Fruit fly (Drosophila melanogaster) whole organism, embryonic: Measurements from ENCODE around the gene Cerk.

Experiments used
- CG10959 ChIP-seq: fragments of 200-800 bp; sonication (Bioruptor generic); IDR thresholded peaks from 2 replicates; pipeline ENCODE4 v1.3.6; 2022; ENCODE audit warnings: missing biosample characterization, missing genetic modification characterization
- CG11093 ChIP-seq: fragments of 200-800 bp; sonication (Bioruptor generic); IDR thresholded peaks from 3 replicates; pipeline ENCODE4 v1.3.6; 2022; ENCODE audit warnings: missing biosample characterization, missing genetic modification characterization
- CG11504 ChIP-seq: fragments of 200-800 bp; sonication (Bioruptor generic); optimal IDR thresholded peaks from 3 replicates; lab custom pipeline; 2019; ENCODE audit warnings: missing biosample characterization, mild to moderate bottlenecking, missing genetic modification characterization, moderate library complexity
- CG1233 ChIP-seq: fragments of 200-800 bp; sonication (Bioruptor generic); optimal IDR thresholded peaks from 4 replicates; lab custom pipeline; 2018; ENCODE audit warnings: missing biosample characterization, mild to moderate bottlenecking, missing genetic modification characterization
- CG15269 ChIP-seq: fragments of 200-800 bp; sonication (Bioruptor generic); optimal IDR thresholded peaks from 2 replicates; lab custom pipeline; 2018; ENCODE audit warnings: missing biosample characterization, mild to moderate bottlenecking, missing genetic modification characterization, moderate library complexity
- CG15514 ChIP-seq: fragments of 200-800 bp; sonication (Bioruptor generic); optimal IDR thresholded peaks from 3 replicates; lab custom pipeline; 2017; ENCODE audit warnings: missing biosample characterization, missing genetic modification characterization, mild to moderate bottlenecking, moderate library complexity, missing genetic modification reagents
- CG15601 ChIP-seq: fragments of 200-800 bp; sonication (Bioruptor generic); optimal IDR thresholded peaks from 3 replicates; lab custom pipeline; 2019; ENCODE audit warnings: missing biosample characterization, mild to moderate bottlenecking, missing genetic modification characterization, moderate library complexity
- CG1647 ChIP-seq: fragments of 200-800 bp; sonication (Bioruptor generic); optimal IDR thresholded peaks from 3 replicates; lab custom pipeline; 2016; ENCODE audit warnings: missing biosample characterization, missing genetic modification characterization
- CG17912 ChIP-seq: fragments of 200-800 bp; sonication (Bioruptor generic); optimal IDR thresholded peaks from 2 replicates; lab custom pipeline; 2018; ENCODE audit warnings: missing biosample characterization, mild to moderate bottlenecking, missing genetic modification characterization
- CG2120 ChIP-seq: fragments of 200-800 bp; sonication (Bioruptor generic); optimal IDR thresholded peaks from 3 replicates; lab custom pipeline; 2016; ENCODE audit warnings: missing biosample characterization, missing genetic modification characterization
- CG2129 ChIP-seq: fragments of 200-800 bp; sonication (Bioruptor generic); IDR thresholded peaks from 2 replicates; pipeline ENCODE4 v1.3.6; 2022; ENCODE audit warnings: missing biosample characterization, missing genetic modification characterization; ENCODE audit not compliant: partially characterized antibody
- CG2199 ChIP-seq: fragments of 200-800 bp; sonication (Bioruptor generic); IDR thresholded peaks from 3 replicates; pipeline ENCODE4 v1.3.6; 2022; ENCODE audit warnings: missing biosample characterization, missing genetic modification characterization
- CG5180 ChIP-seq: fragments of 200-800 bp; sonication (Bioruptor generic); optimal IDR thresholded peaks from 3 replicates; lab custom pipeline; 2017; ENCODE audit warnings: missing biosample characterization, missing genetic modification characterization, mild to moderate bottlenecking, moderate library complexity, missing genetic modification reagents
- CG8944 ChIP-seq: fragments of 200-800 bp; sonication (Bioruptor generic); optimal IDR thresholded peaks from 3 replicates; lab custom pipeline; 2016; ENCODE audit warnings: missing biosample characterization, missing genetic modification characterization
- CG9215 ChIP-seq: fragments of 200-800 bp; sonication (Bioruptor generic); IDR thresholded peaks from 2 replicates; pipeline ENCODE4 v1.3.6; 2022; ENCODE audit warnings: missing biosample characterization, missing genetic modification characterization
- CTCF ChIP-seq: fragments of 200-800 bp; sonication (Bioruptor generic); optimal IDR thresholded peaks from 2 replicates; lab custom pipeline; 2017; ENCODE audit warnings: missing biosample characterization, mild to moderate bottlenecking, missing genetic modification characterization, moderate library complexity
- D19A ChIP-seq: fragments of 200-800 bp; optimal IDR thresholded peaks from 3 replicates; lab custom pipeline; 2019; ENCODE audit warnings: missing biosample characterization, mild to moderate bottlenecking, missing genetic modification characterization, moderate library complexity
- Deaf1 ChIP-seq: fragments of 200-800 bp; optimal IDR thresholded peaks from 3 replicates; lab custom pipeline; 2019; ENCODE audit warnings: missing biosample characterization, mild to moderate bottlenecking, missing genetic modification characterization, moderate library complexity
- Dek ChIP-seq: fragments of 200-800 bp; sonication (Bioruptor generic); optimal IDR thresholded peaks from 3 replicates; lab custom pipeline; 2019; ENCODE audit warnings: missing biosample characterization, mild to moderate bottlenecking, missing genetic modification characterization, moderate library complexity
- Drgx ChIP-seq: fragments of 200-800 bp; sonication (Bioruptor generic); IDR thresholded peaks from 2 replicates; pipeline ENCODE4 v1.3.6; 2022; ENCODE audit warnings: missing biosample characterization, missing genetic modification characterization
- Eip74EF ChIP-seq, 2 experiments: fragments of 200-800 bp in 1 of 2; fragments of >200 bp in 1 of 2; sonication (Bioruptor generic) in 1 of 2; optimal IDR thresholded peaks; 2 replicates each; lab custom pipeline; 2017 to 2019; ENCODE audit warnings: missing biosample characterization in 2 of 2, missing genetic modification characterization in 2 of 2, mild to moderate bottlenecking in 1 of 2, moderate library complexity in 1 of 2
- HLH4C ChIP-seq: fragments of 200-800 bp; sonication (Bioruptor generic); IDR thresholded peaks from 3 replicates; pipeline ENCODE4 v1.3.6; 2022; ENCODE audit warnings: missing biosample characterization, missing genetic modification characterization; ENCODE audit not compliant: partially characterized antibody
- Jarid2 ChIP-seq: fragments of 200-800 bp; sonication (Bioruptor generic); optimal IDR thresholded peaks from 3 replicates; lab custom pipeline; 2017; ENCODE audit warnings: mild to moderate bottlenecking, missing biosample characterization, missing genetic modification reagents, missing genetic modification characterization
- MTF-1 ChIP-seq: fragments of 200-800 bp; sonication (Bioruptor generic); optimal IDR thresholded peaks from 2 replicates; lab custom pipeline; 2018; ENCODE audit warnings: missing biosample characterization, mild to moderate bottlenecking, missing genetic modification characterization, borderline replicate concordance
- Myb ChIP-seq: fragments of 200-800 bp; sonication (Bioruptor generic); optimal IDR thresholded peaks from 2 replicates; lab custom pipeline; 2016; ENCODE audit warnings: missing biosample characterization, missing genetic modification characterization
- Neu2 ChIP-seq: fragments of 200-800 bp; sonication (Bioruptor generic); optimal IDR thresholded peaks from 3 replicates; lab custom pipeline; 2016; ENCODE audit warnings: missing biosample characterization, missing genetic modification characterization, borderline replicate concordance
- NfI ChIP-seq: fragments of 200-800 bp; sonication (Bioruptor generic); optimal IDR thresholded peaks from 3 replicates; lab custom pipeline; 2018; ENCODE audit warnings: missing biosample characterization, mild to moderate bottlenecking, missing genetic modification characterization, moderate library complexity
- Side ChIP-seq: fragments of 200-800 bp; sonication (Bioruptor generic); optimal IDR thresholded peaks from 2 replicates; lab custom pipeline; 2016; ENCODE audit warnings: missing biosample characterization, missing genetic modification characterization
- bbx ChIP-seq: fragments of 200-800 bp; sonication (Bioruptor generic); IDR thresholded peaks from 2 replicates; pipeline ENCODE4 v1.3.6; 2022; ENCODE audit warnings: missing biosample characterization, missing genetic modification characterization; ENCODE audit not compliant: partially characterized antibody
- cg ChIP-seq: fragments of 200-800 bp; sonication (Bioruptor generic); optimal IDR thresholded peaks from 3 replicates; lab custom pipeline; 2019; ENCODE audit warnings: missing biosample characterization, mild to moderate bottlenecking, missing genetic modification characterization, moderate library complexity
- gro ChIP-seq: fragments of 200-800 bp; sonication (Bioruptor generic); optimal IDR thresholded peaks from 2 replicates; lab custom pipeline; 2016; ENCODE audit warnings: missing biosample characterization, missing genetic modification characterization
- knrl ChIP-seq: fragments of 200-800 bp; sonication (Bioruptor generic); IDR thresholded peaks from 3 replicates; pipeline ENCODE4 v1.3.6; 2022; ENCODE audit warnings: missing biosample characterization, missing genetic modification characterization; ENCODE audit not compliant: partially characterized antibody
- lbe ChIP-seq: fragments of 200-800 bp; sonication (Bioruptor generic); optimal IDR thresholded peaks from 2 replicates; lab custom pipeline; 2016; ENCODE audit warnings: missing biosample characterization, mild to moderate bottlenecking, missing genetic modification characterization
- mam ChIP-seq: fragments of 200-800 bp; sonication (Bioruptor generic); optimal IDR thresholded peaks from 3 replicates; lab custom pipeline; 2016; ENCODE audit warnings: missing biosample characterization, missing genetic modification characterization
- mirr ChIP-seq: fragments of 200-800 bp; sonication (Bioruptor generic); optimal IDR thresholded peaks from 3 replicates; lab custom pipeline; 2018; ENCODE audit warnings: missing biosample characterization, mild to moderate bottlenecking, missing genetic modification characterization
- mld ChIP-seq: fragments of 200-800 bp; sonication (Bioruptor generic); IDR thresholded peaks from 3 replicates; pipeline ENCODE4 v1.3.6; 2022; ENCODE audit warnings: missing biosample characterization, missing genetic modification characterization; ENCODE audit not compliant: partially characterized antibody
- nom ChIP-seq: fragments of 200-800 bp; sonication (Bioruptor generic); optimal IDR thresholded peaks from 2 replicates; lab custom pipeline; 2017; ENCODE audit warnings: missing biosample characterization, missing genetic modification characterization, mild to moderate bottlenecking, moderate library complexity, missing genetic modification reagents
- onecut ChIP-seq: fragments of 200-800 bp; sonication (Bioruptor generic); IDR thresholded peaks from 2 replicates; pipeline ENCODE4 v1.3.6; 2022; ENCODE audit warnings: missing biosample characterization, missing genetic modification characterization
- pita ChIP-seq: fragments of 200-800 bp; sonication (Bioruptor generic); optimal IDR thresholded peaks from 2 replicates; lab custom pipeline; 2017; ENCODE audit warnings: missing biosample characterization, mild to moderate bottlenecking, missing genetic modification characterization
- prd ChIP-seq, 3 experiments: fragments of >200 bp in 2 of 3; fragments of 200-800 bp in 1 of 3; sonication (Bioruptor generic) in 1 of 3; optimal IDR thresholded peaks in 2 of 3; IDR thresholded peaks in 1 of 3; 2 replicates in 2 of 3; 3 replicates in 1 of 3; pipeline versions ENCODE4 v1.3.6 to Lab custom; 2017 to 2022; ENCODE audit warnings: missing biosample characterization in 1 of 3, missing genetic modification characterization in 1 of 3
- psq ChIP-seq: fragments of 200-800 bp; sonication (Bioruptor generic); optimal IDR thresholded peaks from 2 replicates; lab custom pipeline; 2017; ENCODE audit warnings: missing biosample characterization, missing genetic modification characterization
- so ChIP-seq: fragments of 200-800 bp; sonication (Bioruptor generic); IDR thresholded peaks from 3 replicates; pipeline ENCODE4 v1.3.6; 2022; ENCODE audit warnings: missing biosample characterization, missing genetic modification characterization
- stwl ChIP-seq: fragments of 200-800 bp; sonication (Bioruptor generic); optimal IDR thresholded peaks from 3 replicates; lab custom pipeline; 2018; ENCODE audit warnings: missing biosample characterization, mild to moderate bottlenecking, missing genetic modification characterization, moderate library complexity
- twi ChIP-seq: fragments of 200-800 bp; optimal IDR thresholded peaks from 2 replicates; lab custom pipeline; 2019; ENCODE audit warnings: missing biosample characterization, mild to moderate bottlenecking, missing genetic modification characterization, moderate library complexity
- vvl ChIP-seq: fragments of 200-800 bp; sonication (Bioruptor generic); IDR thresholded peaks from 2 replicates; pipeline ENCODE4 v1.3.6; 2022; ENCODE audit warnings: missing biosample characterization, missing genetic modification characterization

Gene Cerk

DNA sequence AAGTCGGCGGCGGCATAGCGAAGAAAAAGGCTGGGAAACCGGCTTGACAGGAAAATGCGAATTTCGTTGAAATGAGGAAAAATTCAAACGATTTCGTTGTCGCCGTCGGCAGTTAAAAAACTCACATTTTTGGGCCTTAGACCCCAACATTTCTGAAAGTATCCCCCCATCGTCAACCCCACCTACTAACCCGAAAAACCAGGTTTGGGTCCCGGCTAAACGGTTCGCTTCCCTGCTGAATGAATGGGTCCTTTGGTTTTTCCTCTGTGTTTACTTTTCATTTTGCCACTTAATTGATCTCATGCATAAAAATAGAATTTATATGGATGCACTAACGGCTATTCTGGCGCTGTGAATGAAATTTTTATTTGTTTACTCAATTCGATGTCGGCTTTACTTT, 41.9 kb downstream of the Cerk start:
- TF ChIP-seq Drgx (GFP tag; lab: Robert Waterston, UW) (0 out of 2 replicates have a peak, but pooled peaks have one; percentile 5), CG11504 (tag; lab: Kevin White, UChicago) (peak; percentile 84), CG1647 (GFP tag; lab: Kevin White, UChicago) (no peak), Myb (GFP tag; lab: Kevin White, UChicago) (no peak), pita (peak; percentile 26), CG1233 (GFP tag; lab: Kevin White, UChicago) (no peak), CG11093 (0 out of 3 replicates have a peak, but pooled peaks have one; percentile 8), mam (GFP tag; lab: Kevin White, UChicago) (no peak), CG17912 (GFP tag; lab: Kevin White, UChicago) (no peak), CG2129 (GFP tag; lab: Robert Waterston, UW) (no peak), stwl (tag; lab: Kevin White, UChicago) (peak; percentile 9), mld (GFP tag; lab: Robert Waterston, UW) (no peak), CG2199 (GFP tag; lab: Robert Waterston, UW) (0 out of 3 replicates have a peak, but pooled peaks have one; percentile 78), CTCF (GFP tag; lab: Kevin White, UChicago) (peak; percentile 55)

DNA sequence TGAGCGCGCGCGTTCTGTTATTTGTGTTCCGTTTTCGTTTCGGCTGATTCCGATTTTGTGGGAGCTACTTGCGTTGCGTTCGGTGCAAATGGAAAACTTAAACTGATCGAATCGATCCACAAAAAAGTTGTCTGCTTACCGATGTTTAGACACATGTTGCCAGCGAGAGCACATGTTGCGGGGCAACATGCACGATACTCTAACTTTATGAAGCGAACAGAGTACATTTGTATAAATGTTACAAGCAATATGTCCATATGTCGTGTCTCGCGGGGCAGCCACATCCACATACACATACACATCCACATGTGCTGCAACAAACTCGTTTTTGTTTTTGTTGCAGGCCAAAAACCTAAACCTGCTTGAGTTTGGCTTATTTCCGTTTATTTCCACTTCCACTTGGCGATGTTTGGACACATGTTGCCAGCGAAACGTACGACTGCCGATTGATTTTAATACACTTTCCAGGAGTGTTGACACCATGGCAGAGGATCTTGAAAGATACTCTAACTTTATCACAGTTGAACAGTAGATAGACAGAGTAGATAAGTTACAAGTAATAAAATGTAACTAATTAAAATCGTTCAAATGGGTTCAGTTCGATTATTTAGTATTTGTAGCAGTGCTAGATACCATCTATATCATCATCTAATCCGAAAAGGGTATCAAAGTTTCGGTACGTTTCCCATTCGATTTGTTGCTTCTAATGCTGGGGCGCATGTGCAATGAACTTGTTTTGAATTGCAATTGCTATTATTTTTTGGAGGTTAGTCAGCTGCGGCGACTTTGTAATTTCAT, 44.2 kb downstream of the Cerk start:
- TF ChIP-seq Jarid2 (GFP tag; lab: Kevin White, UChicago), result peak; percentile 90
- TF ChIP-seq HLH4C (GFP tag; lab: Robert Waterston, UW), result 0 out of 3 replicates have a peak, but pooled peaks have one; percentile 15
- no peak for TF ChIP-seq CG10959 (GFP tag; lab: Robert Waterston, UW)
- TF ChIP-seq Dek (tag; lab: Kevin White, UChicago), result no peak
- peak; percentile 5 for TF ChIP-seq CG15269
- peak; percentile 47 for TF ChIP-seq gro (GFP tag; lab: Kevin White, UChicago)
- TF ChIP-seq lbe, result no peak
- no peak for TF ChIP-seq CG8944 (GFP tag; lab: Kevin White, UChicago)
- no peak for TF ChIP-seq Side (GFP tag; lab: Kevin White, UChicago)
- peak in 1 of 2 experiments; percentile 54 for TF ChIP-seq Eip74EF (GFP tag; optimal IDR thresholded peaks at IDR 0.05; lab: Kevin White, UChicago)
- TF ChIP-seq mirr (GFP tag; lab: Kevin White, UChicago), result peak; percentile 61
- TF ChIP-seq so (GFP tag; lab: Robert Waterston, UW), result peak; percentile 57; the same call in 1 of the 3 replicates
- peak; percentile 74 for TF ChIP-seq nom (GFP tag; lab: Kevin White, UChicago)
- TF ChIP-seq CG5180 (GFP tag; lab: Kevin White, UChicago), result peak; percentile 41
- TF ChIP-seq bbx (GFP tag; lab: Robert Waterston, UW), result peak; percentile 42; the same call in 1 of the 2 replicates
- TF ChIP-seq onecut, result peak; percentile 33; the same call in 1 of the 2 replicates
- peak; percentile 26 for TF ChIP-seq CG15514
- 0 out of 3 replicates have a peak, but pooled peaks have one; percentile 28 for TF ChIP-seq knrl (GFP tag; lab: Robert Waterston, UW)
- no peak for TF ChIP-seq NfI
- TF ChIP-seq twi (tag; lab: Kevin White, UChicago), result peak; percentile 38
- TF ChIP-seq CG2120 (GFP tag; lab: Kevin White, UChicago), result peak; percentile 17
- 0 out of 2 replicates have a peak, but pooled peaks have one; percentile 23 for TF ChIP-seq vvl (GFP tag; lab: Robert Waterston, UW)
- TF ChIP-seq cg, result peak; percentile 58
- no peak for TF ChIP-seq prd (optimal IDR thresholded peaks at IDR 0.05; lab: Kevin White, UChicago)
- TF ChIP-seq prd (GFP tag; IDR thresholded peaks at IDR 0.05; lab: Robert Waterston, UW), result no peak
- TF ChIP-seq MTF-1 (GFP tag; lab: Kevin White, UChicago), result peak; percentile 3
- TF ChIP-seq Neu2, result no peak
- TF ChIP-seq psq (GFP tag; lab: Kevin White, UChicago), result no peak
- TF ChIP-seq CG15601 (tag; lab: Kevin White, UChicago), result peak; percentile 2
- peak; percentile 31 for TF ChIP-seq Deaf1 (tag; lab: Kevin White, UChicago)
- peak; percentile 95 for TF ChIP-seq D19A (tag; lab: Kevin White, UChicago)
- TF ChIP-seq CG9215 (GFP tag; lab: Robert Waterston, UW), result no peak
